Fruit fly (Drosophila melanogaster) whole organism, wandering third instar larva: Measurements from ENCODE around the gene Alg10.
"Not testable (repeated sequence)": the region's sequence is repeated elsewhere in the genome, so short reads cannot be mapped to it uniquely, and the experiment has no call there.

Experiments
- Abd-B ChIP-seq: fragments of >200 bp; optimal IDR thresholded peaks from 2 replicates; lab custom pipeline; 2017; ENCODE audit warnings: missing biosample characterization, missing genetic modification characterization
- Dif ChIP-seq: fragments of 200-275, 200-300 bp; sonication (Bioruptor generic); optimal IDR thresholded peaks from 2 replicates; lab custom pipeline; 2018; ENCODE audit warnings: missing biosample characterization, missing genetic modification characterization; ENCODE audit not compliant: partially characterized antibody
- HLH106 ChIP-seq: fragments of 200-800 bp; optimal IDR thresholded peaks from 3 replicates; lab custom pipeline; 2019; ENCODE audit warnings: missing biosample characterization, mild to moderate bottlenecking, missing genetic modification characterization, moderate library complexity
- Hr83 ChIP-seq: fragments of 200-300 bp; sonication (Bioruptor generic); optimal IDR thresholded peaks from 2 replicates; lab custom pipeline; 2016; ENCODE audit warnings: missing biosample characterization, mild to moderate bottlenecking, missing genetic modification characterization, moderate library complexity; ENCODE audit not compliant: poor library complexity, severe bottlenecking
- Vsx2 ChIP-seq: fragments of 200-300, 225-300 bp; sonication (Bioruptor generic); optimal IDR thresholded peaks from 2 replicates; lab custom pipeline; 2018; ENCODE audit warnings: missing biosample characterization, missing genetic modification characterization; ENCODE audit not compliant: partially characterized antibody
- dmrt93B ChIP-seq: fragments of 200-800 bp; sonication (Bioruptor generic); optimal IDR thresholded peaks from 2 replicates; lab custom pipeline; 2018; ENCODE audit warnings: missing biosample characterization, mild to moderate bottlenecking, missing genetic modification characterization
- dsf ChIP-seq: sonication (Bioruptor generic); optimal IDR thresholded peaks from 2 replicates; lab custom pipeline; 2016; ENCODE audit warnings: missing biosample characterization, missing genetic modification characterization, borderline replicate concordance
- ey ChIP-seq: fragments of 200-800 bp; sonication (Bioruptor generic); optimal IDR thresholded peaks from 2 replicates; lab custom pipeline; 2016; ENCODE audit warnings: missing biosample characterization, missing genetic modification characterization
- fru ChIP-seq: fragments of 200-800 bp; sonication (Bioruptor generic); optimal IDR thresholded peaks from 3 replicates; lab custom pipeline; 2016; ENCODE audit warnings: missing biosample characterization, mild to moderate bottlenecking, missing genetic modification characterization
- jim ChIP-seq: fragments of 175-275, 200-325 bp; sonication (Bioruptor generic); optimal IDR thresholded peaks from 2 replicates; lab custom pipeline; 2016; ENCODE audit warnings: missing biosample characterization, mild to moderate bottlenecking, missing genetic modification characterization
- pan ChIP-seq: fragments of >200 bp; optimal IDR thresholded peaks from 2 replicates; lab custom pipeline; 2017
- psq ChIP-seq: fragments of 200-800 bp; sonication (Bioruptor generic); optimal IDR thresholded peaks from 3 replicates; lab custom pipeline; 2017; ENCODE audit warnings: missing biosample characterization, mild to moderate bottlenecking, missing genetic modification characterization, moderate library complexity
- sage ChIP-seq: fragments of 200-800 bp; sonication (Bioruptor generic); optimal IDR thresholded peaks from 2 replicates; lab custom pipeline; 2016; ENCODE audit warnings: missing biosample characterization, mild to moderate bottlenecking, missing genetic modification characterization
- tai ChIP-seq: sonication (Bioruptor generic); optimal IDR thresholded peaks from 2 replicates; lab custom pipeline; 2016; ENCODE audit warnings: missing biosample characterization, missing genetic modification characterization

DNA sequence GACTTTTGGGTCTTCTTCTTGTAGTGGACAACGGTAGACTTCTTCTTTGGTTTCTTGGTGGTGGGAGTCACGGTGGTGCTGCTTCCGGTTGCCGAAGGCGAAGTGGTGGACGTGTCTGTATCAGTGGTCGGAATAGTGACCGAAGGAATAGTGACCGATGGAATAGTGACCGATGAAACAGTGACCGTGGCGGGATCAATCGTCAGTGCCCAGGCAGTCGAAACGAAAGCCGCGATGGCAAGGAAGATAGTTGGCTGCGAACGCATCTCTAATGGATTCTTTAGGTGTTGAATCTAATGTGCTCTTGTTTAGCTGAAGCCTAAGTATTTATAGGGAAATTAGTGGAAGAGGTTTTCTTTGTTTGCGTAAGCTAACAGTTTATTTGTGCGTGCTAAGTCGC, 32.7 kb upstream of the Alg10 start, which contains the start of gene CG32074:
- not testable (repeated sequence) for TF ChIP-seq Hr83 (GFP tag; lab: Kevin White, UChicago); psq (GFP tag; lab: Kevin White, UChicago); tai (GFP tag; lab: Kevin White, UChicago); pan (lab: Kevin White, UChicago); HLH106 (tag; lab: Kevin White, UChicago); sage (GFP tag; lab: Kevin White, UChicago); fru (GFP tag; lab: Kevin White, UChicago); dsf (GFP tag; lab: Kevin White, UChicago); jim (GFP tag; lab: Kevin White, UChicago); Abd-B; Vsx2 (GFP tag; lab: Kevin White, UChicago); Dif (GFP tag; lab: Kevin White, UChicago); dmrt93B (GFP tag; lab: Kevin White, UChicago); ey (GFP tag; lab: Kevin White, UChicago)
